Worm (Caenorhabditis elegans) whole organism, L4/young adult: ENCODE measurements around the gene str-204.

Experiments
- W03F9.2 ChIP-seq: fragments of 150-350 bp; optimal IDR thresholded peaks from 2 replicates; lab custom pipeline; 2014; ENCODE audit warnings: missing biosample characterization, missing genetic modification characterization
- dao-5 ChIP-seq: sonication (generic microtip); optimal IDR thresholded peaks from 2 replicates; lab custom pipeline; 2016; ENCODE audit warnings: missing genotype, missing genetic modification characterization, moderate library complexity, missing compliant biosample characterization
- him-1 ChIP-seq: sonication (generic microtip); optimal IDR thresholded peaks from 2 replicates; lab custom pipeline; 2016; ENCODE audit warnings: missing genotype, missing genetic modification reagents, missing genetic modification characterization, missing compliant biosample characterization

DNA sequence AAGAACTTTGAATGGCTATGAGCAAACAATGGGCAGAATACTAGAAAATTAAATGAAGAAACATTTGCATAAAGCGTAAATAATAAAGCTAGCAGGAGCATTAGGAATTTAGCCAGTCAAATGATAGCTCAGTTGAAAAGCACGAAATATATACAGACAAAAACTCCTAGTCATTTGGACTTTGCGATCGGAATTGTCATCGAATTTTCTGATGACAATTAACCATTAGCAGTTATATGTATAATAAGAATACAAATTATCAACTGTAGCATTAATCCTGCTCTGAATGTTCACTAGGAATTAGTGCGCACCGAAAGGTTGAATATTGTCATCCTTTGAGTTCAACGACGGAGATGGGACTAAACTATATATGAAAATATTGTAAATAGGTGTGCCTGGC is 12.1 kb upstream of the str-204 start, which contains the start of gene ugt-38:
- TF ChIP-seq W03F9.2 (no peak), him-1 (tag; lab: Kevin White, UChicago) (no peak), dao-5 (no peak)
